Worm (Caenorhabditis elegans) whole organism, midembryonic: ENCODE data around the gene asp-5.

Experiments used
- T22C8.4 ChIP-seq: fragments of 200-800 bp; sonication (Bioruptor generic); IDR thresholded peaks from 2 replicates; pipeline ENCODE4 v1.3.6; 2022; ENCODE audit warnings: missing genetic modification characterization, missing compliant biosample characterization
- cog-1 ChIP-seq: sonication (generic microtip); optimal IDR thresholded peaks from 2 replicates; lab custom pipeline; 2016; ENCODE audit warnings: missing genetic modification characterization, missing compliant biosample characterization
- flt-1 ChIP-seq: fragments of 200-800 bp; sonication (Bioruptor generic); IDR thresholded peaks from 2 replicates; pipeline ENCODE4 v1.3.6; 2022; ENCODE audit warnings: missing genetic modification characterization, missing compliant biosample characterization
- klf-2 ChIP-seq: fragments of 200-800 bp; sonication (Bioruptor generic); conservative IDR thresholded peaks from 2 replicates; pipeline ENCODE4 v1.3.6; 2022; ENCODE audit warnings: missing genetic modification reagents, missing genetic modification characterization, missing compliant biosample characterization
- med-1 ChIP-seq: sonication (generic microtip); optimal IDR thresholded peaks from 2 replicates; lab custom pipeline; 2017; ENCODE audit warnings: missing genetic modification characterization, mild to moderate bottlenecking, missing compliant biosample characterization, antibody characterized with exemption, missing genetic modification reagents; ENCODE audit not compliant: insufficient read depth
- ref-1 ChIP-seq: fragments of 200-800 bp; sonication (Bioruptor generic); conservative IDR thresholded peaks from 2 replicates; pipeline ENCODE4 v1.3.6; 2022; ENCODE audit warnings: missing genetic modification reagents, missing genetic modification characterization, missing compliant biosample characterization
- tab-1 ChIP-seq: fragments of 200-800 bp; sonication (Bioruptor generic); IDR thresholded peaks from 2 replicates; pipeline ENCODE4 v1.3.6; 2022; ENCODE audit warnings: missing genetic modification characterization, missing compliant biosample characterization
- ztf-23 ChIP-seq: fragments of 200-800 bp; sonication (Bioruptor generic); IDR thresholded peaks from 2 replicates; pipeline ENCODE4 v1.3.6; 2022; ENCODE audit warnings: missing genetic modification reagents, missing genetic modification characterization, missing compliant biosample characterization
- ztf-29 ChIP-seq: fragments of 200-800 bp; sonication (Bioruptor generic); IDR thresholded peaks from 2 replicates; pipeline ENCODE4 v1.3.6; 2022; ENCODE audit warnings: missing genetic modification reagents, missing genetic modification characterization, missing compliant biosample characterization

Gene asp-5

ce11 chrV:8242798-8243197 lies 29.4 kb upstream of the asp-5 start, which contains the start of gene C16D9.4:
Gene C16D9.4, minus strand, starts transcription at chrV:8242898.
- TF ChIP-seq med-1 (GFP tag; lab: Kevin White, UChicago) = no peak
- no peak for TF ChIP-seq ztf-23 (GFP tag; lab: Robert Waterston, UW)
- TF ChIP-seq flt-1 (GFP tag; lab: Robert Waterston, UW) = no peak
- TF ChIP-seq ref-1 (GFP tag; lab: Robert Waterston, UW) = no peak
- TF ChIP-seq cog-1 (tag; lab: Kevin White, UChicago) = no peak
- no peak for TF ChIP-seq ztf-29 (GFP tag; lab: Robert Waterston, UW)
- no peak for TF ChIP-seq T22C8.4
- no peak for TF ChIP-seq klf-2 (GFP tag; lab: Robert Waterston, UW)

ce11 chrV:8243201-8243600 lies 29.0 kb upstream of the asp-5 start:
- TF ChIP-seq flt-1 (GFP tag; lab: Robert Waterston, UW) (no peak), ztf-29 (GFP tag; lab: Robert Waterston, UW) (no peak), cog-1 (tag; lab: Kevin White, UChicago) (no peak), T22C8.4 (no peak), klf-2 (GFP tag; lab: Robert Waterston, UW) (no peak), ref-1 (GFP tag; lab: Robert Waterston, UW) (no peak), med-1 (GFP tag; lab: Kevin White, UChicago) (no peak), tab-1 (GFP tag; lab: Robert Waterston, UW) (no peak), ztf-23 (GFP tag; lab: Robert Waterston, UW) (no peak)

ce11 chrV:8245457-8245856 lies 26.7 kb upstream of the asp-5 start, which contains the start of gene C16D9.5:
Gene C16D9.5, minus strand, starts transcription at chrV:8245557.
- no peak for TF ChIP-seq klf-2 (GFP tag; lab: Robert Waterston, UW)
- no peak for TF ChIP-seq T22C8.4
- TF ChIP-seq ztf-29 (GFP tag; lab: Robert Waterston, UW) = no peak

- no peak for TF ChIP-seq ztf-23 (GFP tag; lab: Robert Waterston, UW)
- TF ChIP-seq flt-1 (GFP tag; lab: Robert Waterston, UW) = 0 out of 2 replicates have a peak, but pooled peaks have one; percentile 36
Observed at ce11 chrV:8247311-8248105, 24.7 kb upstream of the asp-5 start.

ce11 chrV:8250208-8250607 lies 22.0 kb upstream of the asp-5 start, which contains the start of gene C16D9.6:
Gene C16D9.6, minus strand, starts transcription at chrV:8250308.
- TF ChIP-seq ztf-23 (GFP tag; lab: Robert Waterston, UW) = no peak
- no peak for TF ChIP-seq klf-2 (GFP tag; lab: Robert Waterston, UW)
- TF ChIP-seq flt-1 (GFP tag; lab: Robert Waterston, UW) = no peak
- TF ChIP-seq cog-1 (tag; lab: Kevin White, UChicago) = no peak
- no peak for TF ChIP-seq ref-1 (GFP tag; lab: Robert Waterston, UW)
- no peak for TF ChIP-seq ztf-29 (GFP tag; lab: Robert Waterston, UW)
- TF ChIP-seq T22C8.4 = no peak
- no peak for TF ChIP-seq tab-1 (GFP tag; lab: Robert Waterston, UW)
- TF ChIP-seq med-1 (GFP tag; lab: Kevin White, UChicago) = no peak

- TF ChIP-seq tab-1 (GFP tag; lab: Robert Waterston, UW) (no peak), cog-1 (tag; lab: Kevin White, UChicago) (no peak), flt-1 (GFP tag; lab: Robert Waterston, UW) (no peak), ztf-29 (GFP tag; lab: Robert Waterston, UW) (no peak), T22C8.4 (no peak), klf-2 (GFP tag; lab: Robert Waterston, UW) (no peak), ref-1 (GFP tag; lab: Robert Waterston, UW) (no peak), med-1 (GFP tag; lab: Kevin White, UChicago) (no peak), ztf-23 (GFP tag; lab: Robert Waterston, UW) (no peak)
Observed at ce11 chrV:8251075-8251474, 21.1 kb upstream of the asp-5 start.

ce11 chrV:8252532-8252931 lies 19.7 kb upstream of the asp-5 start:
- TF ChIP-seq tab-1 (GFP tag; lab: Robert Waterston, UW) (no peak), med-1 (GFP tag; lab: Kevin White, UChicago) (no peak), ztf-23 (GFP tag; lab: Robert Waterston, UW) (no peak), T22C8.4 (no peak), ref-1 (GFP tag; lab: Robert Waterston, UW) (no peak), klf-2 (GFP tag; lab: Robert Waterston, UW) (no peak), flt-1 (GFP tag; lab: Robert Waterston, UW) (no peak), cog-1 (tag; lab: Kevin White, UChicago) (no peak), ztf-29 (GFP tag; lab: Robert Waterston, UW) (no peak)

ce11 chrV:8253946-8254345 lies 18.2 kb upstream of the asp-5 start:
- TF ChIP-seq ztf-29 (GFP tag; lab: Robert Waterston, UW) = no peak
- no peak for TF ChIP-seq ztf-23 (GFP tag; lab: Robert Waterston, UW)
- TF ChIP-seq flt-1 (GFP tag; lab: Robert Waterston, UW) = no peak
- TF ChIP-seq cog-1 (tag; lab: Kevin White, UChicago) = no peak

ce11 chrV:8254973-8255372 lies 17.2 kb upstream of the asp-5 start:
- TF ChIP-seq ztf-29 (GFP tag; lab: Robert Waterston, UW) (no peak), cog-1 (tag; lab: Kevin White, UChicago) (no peak), klf-2 (GFP tag; lab: Robert Waterston, UW) (no peak), ztf-23 (GFP tag; lab: Robert Waterston, UW) (no peak), med-1 (GFP tag; lab: Kevin White, UChicago) (no peak), flt-1 (GFP tag; lab: Robert Waterston, UW) (no peak), T22C8.4 (no peak), ref-1 (GFP tag; lab: Robert Waterston, UW) (no peak), tab-1 (GFP tag; lab: Robert Waterston, UW) (no peak)
